Fruit fly (Drosophila melanogaster) whole organism, embryonic: Measurements from ENCODE around the gene kibra.
A peak's percentile ranks its signal among the peaks of the same experiment; 100 is the strongest.

Source experiments
- Bgb ChIP-seq: fragments of 200-800 bp; sonication (Bioruptor generic); IDR thresholded peaks from 2 replicates; pipeline ENCODE4 v1.3.6; 2022; ENCODE audit warnings: missing biosample characterization, missing genetic modification characterization; ENCODE audit not compliant: partially characterized antibody
- Blimp-1 ChIP-seq: fragments of 200-800 bp; sonication (Bioruptor generic); optimal IDR thresholded peaks from 3 replicates; lab custom pipeline; 2018; ENCODE audit warnings: missing biosample characterization, missing genetic modification characterization, mild to moderate bottlenecking, moderate library complexity, missing genetic modification reagents
- CG10147 ChIP-seq: fragments of 200-800 bp; sonication (Bioruptor generic); optimal IDR thresholded peaks from 2 replicates; lab custom pipeline; 2019; ENCODE audit warnings: missing biosample characterization, mild to moderate bottlenecking, missing genetic modification characterization, moderate library complexity
- CG10267 ChIP-seq: fragments of 200-800 bp; sonication (Bioruptor generic); optimal IDR thresholded peaks from 2 replicates; lab custom pipeline; 2018; ENCODE audit warnings: missing biosample characterization, mild to moderate bottlenecking, missing genetic modification characterization, moderate library complexity
- CG11504 ChIP-seq: fragments of 200-800 bp; sonication (Bioruptor generic); optimal IDR thresholded peaks from 3 replicates; lab custom pipeline; 2019; ENCODE audit warnings: missing biosample characterization, mild to moderate bottlenecking, missing genetic modification characterization, moderate library complexity
- CG12155 ChIP-seq: fragments of 200-800 bp; sonication (Bioruptor generic); optimal IDR thresholded peaks from 3 replicates; lab custom pipeline; 2016; ENCODE audit warnings: missing biosample characterization, missing genetic modification characterization
- CG12769 ChIP-seq: fragments of 200-800 bp; sonication (Bioruptor generic); optimal IDR thresholded peaks from 2 replicates; lab custom pipeline; 2019; ENCODE audit warnings: missing biosample characterization, mild to moderate bottlenecking, missing genetic modification characterization, moderate library complexity
- CG13287 ChIP-seq: fragments of 200-800 bp; sonication (Bioruptor generic); IDR thresholded peaks from 2 replicates; pipeline ENCODE4 v1.3.6; 2022; ENCODE audit warnings: missing biosample characterization, missing genetic modification characterization; ENCODE audit not compliant: partially characterized antibody
- CG16815 ChIP-seq: fragments of 200-800 bp; sonication (Bioruptor generic); optimal IDR thresholded peaks from 3 replicates; lab custom pipeline; 2017; ENCODE audit warnings: missing biosample characterization, mild to moderate bottlenecking, missing genetic modification characterization
- CG17328 ChIP-seq: fragments of 200-800 bp; sonication (Bioruptor generic); IDR thresholded peaks from 2 replicates; pipeline ENCODE4 v1.3.6; 2022; ENCODE audit warnings: missing biosample characterization, missing genetic modification characterization
- CG2202 ChIP-seq: fragments of 200-800 bp; sonication (Bioruptor generic); optimal IDR thresholded peaks from 2 replicates; lab custom pipeline; 2018; ENCODE audit warnings: missing biosample characterization, mild to moderate bottlenecking, missing genetic modification characterization
- CG2678 ChIP-seq: fragments of 200-800 bp; sonication (Bioruptor generic); optimal IDR thresholded peaks from 3 replicates; lab custom pipeline; 2019; ENCODE audit warnings: missing biosample characterization, mild to moderate bottlenecking, missing genetic modification characterization, moderate library complexity
- CG2889 ChIP-seq: fragments of 200-800 bp; sonication (Bioruptor generic); IDR thresholded peaks from 3 replicates; pipeline ENCODE4 v1.3.6; 2022; ENCODE audit warnings: missing biosample characterization, missing genetic modification characterization
- CG30020 ChIP-seq: fragments of 200-800 bp; optimal IDR thresholded peaks from 2 replicates; lab custom pipeline; 2019; ENCODE audit warnings: missing biosample characterization, mild to moderate bottlenecking, missing genetic modification characterization, moderate library complexity
- CG3726 ChIP-seq: fragments of 200-800 bp; sonication (Bioruptor generic); IDR thresholded peaks from 3 replicates; pipeline ENCODE4, ENCODE4 v1.3.6; 2022; ENCODE audit warnings: missing biosample characterization, missing genetic modification characterization
- CG42726 ChIP-seq: fragments of 200-800 bp; sonication (Bioruptor generic); IDR thresholded peaks from 2 replicates; pipeline ENCODE4 v1.3.6; 2022; ENCODE audit warnings: missing biosample characterization, missing genetic modification characterization; ENCODE audit not compliant: partially characterized antibody
- CG43689 ChIP-seq: fragments of 200-800 bp; sonication (Bioruptor generic); IDR thresholded peaks from 2 replicates; pipeline ENCODE4 v1.3.6; 2022; ENCODE audit warnings: missing biosample characterization, missing genetic modification characterization
- CG5180 ChIP-seq: fragments of 200-800 bp; sonication (Bioruptor generic); optimal IDR thresholded peaks from 3 replicates; lab custom pipeline; 2017; ENCODE audit warnings: missing biosample characterization, missing genetic modification characterization, mild to moderate bottlenecking, moderate library complexity, missing genetic modification reagents
- CG5245 ChIP-seq: fragments of 200-800 bp; sonication (Bioruptor generic); optimal IDR thresholded peaks from 3 replicates; lab custom pipeline; 2016; ENCODE audit warnings: missing biosample characterization, missing genetic modification characterization
- CG6689 ChIP-seq: fragments of 200-800 bp; sonication (Bioruptor generic); IDR thresholded peaks from 2 replicates; pipeline ENCODE4 v1.3.6; 2022; ENCODE audit warnings: missing biosample characterization, missing genetic modification characterization
- CG9215 ChIP-seq: fragments of 200-800 bp; sonication (Bioruptor generic); IDR thresholded peaks from 2 replicates; pipeline ENCODE4 v1.3.6; 2022; ENCODE audit warnings: missing biosample characterization, missing genetic modification characterization
- CG9727 ChIP-seq: fragments of 200-800 bp; sonication (Bioruptor generic); optimal IDR thresholded peaks from 3 replicates; lab custom pipeline; 2017; ENCODE audit warnings: missing biosample characterization, mild to moderate bottlenecking, missing genetic modification characterization
- CTCF ChIP-seq: fragments of 200-800 bp; sonication (Bioruptor generic); optimal IDR thresholded peaks from 2 replicates; lab custom pipeline; 2017; ENCODE audit warnings: missing biosample characterization, mild to moderate bottlenecking, missing genetic modification characterization, moderate library complexity
- CrebB ChIP-seq: fragments of 200-800 bp; sonication (Bioruptor generic); optimal IDR thresholded peaks from 3 replicates; lab custom pipeline; 2018; ENCODE audit warnings: missing biosample characterization, mild to moderate bottlenecking, missing genetic modification characterization
- Dad ChIP-seq: fragments of 200-800 bp; sonication (Bioruptor generic); optimal IDR thresholded peaks from 3 replicates; lab custom pipeline; 2016; ENCODE audit warnings: missing biosample characterization, missing genetic modification characterization
- Hr39 ChIP-seq: fragments of >200 bp; optimal IDR thresholded peaks from 2 replicates; lab custom pipeline; 2017
- Nf-YB ChIP-seq: fragments of 200-800 bp; sonication (Bioruptor generic); optimal IDR thresholded peaks from 3 replicates; lab custom pipeline; 2019; ENCODE audit warnings: missing biosample characterization, mild to moderate bottlenecking, missing genetic modification characterization, moderate library complexity
- Nf-YC ChIP-seq: fragments of 200-800 bp; optimal IDR thresholded peaks from 3 replicates; lab custom pipeline; 2019; ENCODE audit warnings: missing biosample characterization, mild to moderate bottlenecking, missing genetic modification characterization, moderate library complexity
- NfI ChIP-seq: fragments of 200-800 bp; sonication (Bioruptor generic); optimal IDR thresholded peaks from 3 replicates; lab custom pipeline; 2018; ENCODE audit warnings: missing biosample characterization, mild to moderate bottlenecking, missing genetic modification characterization, moderate library complexity
- Ptx1 ChIP-seq: fragments of 200-800 bp; sonication (Bioruptor generic); IDR thresholded peaks from 2 replicates; pipeline ENCODE4 v1.3.6; 2022; ENCODE audit warnings: missing biosample characterization, missing genetic modification characterization
- Tbp ChIP-seq: fragments of >200 bp; optimal IDR thresholded peaks from 2 replicates; lab custom pipeline; 2018; ENCODE audit warnings: missing biosample characterization, missing genetic modification characterization
- cad ChIP-seq: fragments of >200 bp; optimal IDR thresholded peaks from 2 replicates; lab custom pipeline; 2017; ENCODE audit warnings: missing biosample characterization, missing genetic modification characterization
- croc ChIP-seq: fragments of 200-800 bp; sonication (Bioruptor generic); conservative IDR thresholded peaks from 3 replicates; pipeline ENCODE4 v1.3.6; 2022; ENCODE audit warnings: missing biosample characterization, missing genetic modification characterization
- dan ChIP-seq: fragments of 200-800 bp; sonication (Bioruptor generic); IDR thresholded peaks from 2 replicates; pipeline ENCODE4 v1.3.6; 2022; ENCODE audit warnings: missing biosample characterization, missing genetic modification characterization
- dimm ChIP-seq: fragments of 200-800 bp; sonication (Bioruptor generic); IDR thresholded peaks from 2 replicates; pipeline ENCODE4 v1.3.6; 2022; ENCODE audit warnings: missing biosample characterization, missing genetic modification characterization
- dmrt99B ChIP-seq: fragments of 200-800 bp; sonication (Bioruptor generic); optimal IDR thresholded peaks from 2 replicates; lab custom pipeline; 2018; ENCODE audit warnings: missing biosample characterization, mild to moderate bottlenecking, missing genetic modification characterization, moderate library complexity
- ewg ChIP-seq: fragments of 200-800 bp; sonication (Bioruptor generic); optimal IDR thresholded peaks from 3 replicates; lab custom pipeline; 2017; ENCODE audit warnings: mild to moderate bottlenecking, missing biosample characterization, missing genetic modification reagents, missing genetic modification characterization
- fd102C ChIP-seq: fragments of 200-800 bp; sonication (Bioruptor generic); optimal IDR thresholded peaks from 2 replicates; lab custom pipeline; 2018; ENCODE audit warnings: missing biosample characterization, mild to moderate bottlenecking, missing genetic modification characterization, moderate library complexity
- ftz-f1 ChIP-seq: fragments of 200-800 bp; sonication (Bioruptor generic); optimal IDR thresholded peaks from 2 replicates; lab custom pipeline; 2016; ENCODE audit warnings: missing biosample characterization, missing genetic modification characterization
- ham ChIP-seq: fragments of 200-800 bp; sonication (Bioruptor generic); IDR thresholded peaks from 2 replicates; pipeline ENCODE4 v1.3.6; 2022; ENCODE audit warnings: missing biosample characterization, missing genetic modification characterization
- ind ChIP-seq: fragments of 200-800 bp; sonication (Bioruptor generic); optimal IDR thresholded peaks from 3 replicates; lab custom pipeline; 2016; ENCODE audit warnings: missing biosample characterization, missing genetic modification characterization
- p53 ChIP-seq: fragments of 200-800 bp; sonication (Bioruptor generic); optimal IDR thresholded peaks from 2 replicates; lab custom pipeline; 2016; ENCODE audit warnings: missing biosample characterization, missing genetic modification characterization
- psq ChIP-seq: fragments of 200-800 bp; sonication (Bioruptor generic); optimal IDR thresholded peaks from 2 replicates; lab custom pipeline; 2017; ENCODE audit warnings: missing biosample characterization, missing genetic modification characterization
- repo ChIP-seq: fragments of 200-800 bp; sonication (Bioruptor generic); optimal IDR thresholded peaks from 2 replicates; lab custom pipeline; 2016; ENCODE audit warnings: missing biosample characterization, missing genetic modification characterization
- sisA ChIP-seq: fragments of 200-800 bp; sonication (Bioruptor generic); IDR thresholded peaks from 2 replicates; pipeline ENCODE4 v1.3.6; 2022; ENCODE audit warnings: missing biosample characterization, missing genetic modification characterization
- stc ChIP-seq: fragments of 200-800 bp; sonication (Bioruptor generic); IDR thresholded peaks from 2 replicates; pipeline ENCODE4 v1.3.6; 2022; ENCODE audit warnings: missing biosample characterization, missing genetic modification characterization
- sug ChIP-seq: fragments of 200-800 bp; optimal IDR thresholded peaks from 2 replicates; lab custom pipeline; 2019; ENCODE audit warnings: missing biosample characterization, mild to moderate bottlenecking, missing genetic modification characterization, moderate library complexity
- trh ChIP-seq: fragments of 200-800 bp; sonication (Bioruptor generic); optimal IDR thresholded peaks from 2 replicates; lab custom pipeline; 2016; ENCODE audit warnings: missing biosample characterization, missing genetic modification characterization
- tx ChIP-seq: fragments of 200-800 bp; sonication (Bioruptor generic); optimal IDR thresholded peaks from 2 replicates; lab custom pipeline; 2016; ENCODE audit warnings: missing biosample characterization, missing genetic modification characterization
- vfl ChIP-seq: fragments of 200-800 bp; sonication (Bioruptor generic); optimal IDR thresholded peaks from 2 replicates; lab custom pipeline; 2016; ENCODE audit warnings: missing biosample characterization, missing genetic modification characterization
- zen ChIP-seq: fragments of 200-800 bp; sonication (Bioruptor generic); optimal IDR thresholded peaks from 3 replicates; lab custom pipeline; 2018; ENCODE audit warnings: missing biosample characterization, mild to moderate bottlenecking, missing genetic modification characterization, moderate library complexity

kibra gene

DNA sequence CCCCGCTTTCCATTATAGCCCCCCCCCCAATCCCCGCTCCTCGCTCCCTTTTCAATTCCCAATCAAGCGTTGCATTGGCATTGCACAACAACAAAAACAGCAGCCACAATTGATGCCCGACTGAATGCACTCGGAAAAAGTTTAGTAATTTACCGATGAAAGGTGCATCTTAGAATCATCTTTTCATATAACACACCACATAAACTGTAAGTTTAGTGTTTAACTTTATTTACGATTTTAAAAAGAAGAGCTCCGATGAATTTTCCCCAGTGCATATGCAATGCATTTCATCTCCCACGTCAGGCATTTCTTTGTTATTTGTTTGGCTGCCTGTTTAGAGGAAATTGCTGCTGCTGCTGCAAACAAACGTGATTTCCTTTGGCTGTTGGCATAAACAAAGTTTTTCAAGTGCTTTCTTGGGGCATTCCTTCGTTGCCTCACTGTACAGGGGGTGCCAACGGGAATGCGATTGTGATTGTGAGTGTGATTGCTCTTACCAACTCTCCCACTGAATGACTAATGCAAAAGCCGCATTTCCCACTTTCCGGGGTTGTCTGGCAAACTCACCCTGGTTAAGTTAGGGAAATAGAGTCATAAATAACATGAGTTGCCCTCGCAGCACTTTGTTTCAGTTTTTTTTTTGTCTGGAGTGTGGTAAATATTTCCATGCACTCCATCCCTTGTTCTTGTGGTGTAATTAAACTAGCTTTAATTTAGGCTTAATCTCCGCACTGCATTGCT is 31.7 kb downstream of the kibra start (continued):
- TF ChIP-seq zen (tag; lab: Kevin White, UChicago) (peak; percentile 48), CG43689 (no peak), CG10267 (tag; lab: Kevin White, UChicago) (peak; percentile 71), CG3726 (GFP tag; lab: Robert Waterston, UW) (0 out of 3 replicates have a peak, but pooled peaks have one; percentile 66), CG11504 (tag; lab: Kevin White, UChicago) (peak; percentile 72), CG5180 (GFP tag; lab: Kevin White, UChicago) (peak; percentile 22), sisA (GFP tag; lab: Robert Waterston, UW) (peak; percentile 82), CG2202 (tag; lab: Kevin White, UChicago) (peak; percentile 75), Nf-YB (GFP tag; lab: Kevin White, UChicago) (peak; percentile 31), sug (no peak), CG9727 (GFP tag; lab: Kevin White, UChicago) (peak; percentile 75), psq (GFP tag; lab: Kevin White, UChicago) (no peak), ewg (GFP tag; lab: Kevin White, UChicago) (peak; percentile 61), NfI (GFP tag; lab: Kevin White, UChicago) (peak; percentile 36), dimm (0 out of 2 replicates have a peak, but pooled peaks have one; percentile 31), Blimp-1 (GFP tag; lab: Kevin White, UChicago) (peak; percentile 86), CG17328 (GFP tag; lab: Robert Waterston, UW) (peak; percentile 79), tx (no peak), CG12769 (tag; lab: Kevin White, UChicago) (peak; percentile 21), CrebB (tag; lab: Kevin White, UChicago) (no peak), dmrt99B (peak; percentile 74), CG13287 (GFP tag; lab: Robert Waterston, UW) (no peak), trh (GFP tag; lab: Kevin White, UChicago) (no peak), CG2678 (peak; percentile 71), p53 (GFP tag; lab: Kevin White, UChicago) (peak; percentile 13), repo (peak; percentile 44), CG30020 (tag; lab: Kevin White, UChicago) (peak; percentile 16), dan (GFP tag; lab: Robert Waterston, UW) (no peak), fd102C (no peak), ftz-f1 (GFP tag; lab: Kevin White, UChicago) (no peak), Dad (GFP tag; lab: Kevin White, UChicago) (no peak), cad (GFP tag; lab: Kevin White, UChicago) (no peak), Bgb (GFP tag; lab: Robert Waterston, UW) (no peak), CG16815 (GFP tag; lab: Kevin White, UChicago) (peak; percentile 47), CG42726 (no peak), Nf-YC (tag; lab: Kevin White, UChicago) (no peak), Tbp (no peak), ham (GFP tag; lab: Robert Waterston, UW) (no peak), Ptx1 (GFP tag; lab: Robert Waterston, UW) (peak; percentile 51), CG5245 (GFP tag; lab: Kevin White, UChicago) (peak; percentile 70), CG9215 (GFP tag; lab: Robert Waterston, UW) (no peak), croc (GFP tag; lab: Robert Waterston, UW) (peak; percentile 52; the same call in 2 of the 3 replicates), vfl (GFP tag; lab: Kevin White, UChicago) (no peak), CG2889 (GFP tag; lab: Robert Waterston, UW) (no peak), ind (GFP tag; lab: Kevin White, UChicago) (peak; percentile 53), CTCF (GFP tag; lab: Kevin White, UChicago) (peak; percentile 6), CG10147 (GFP tag; lab: Kevin White, UChicago) (no peak), Hr39 (lab: Kevin White, UChicago) (no peak), CG6689 (GFP tag; lab: Robert Waterston, UW) (peak; percentile 71; the same call in 1 of the 2 replicates), stc (peak; percentile 60; the same call in 1 of the 2 replicates), CG12155 (GFP tag; lab: Kevin White, UChicago) (no peak)
